Fruit fly (Drosophila melanogaster) whole organism, adult: ENCODE data around the gene Ac76E.

Experiments
- CG11617 ChIP-seq: fragments of 200-800 bp; sonication (Bioruptor generic); optimal IDR thresholded peaks from 2 replicates; lab custom pipeline; 2017; ENCODE audit warnings: mild to moderate bottlenecking, missing biosample characterization, missing genetic modification reagents, missing genetic modification characterization
- CG12768 ChIP-seq: fragments of 200-800 bp; sonication (Bioruptor generic); optimal IDR thresholded peaks from 2 replicates; lab custom pipeline; 2017; ENCODE audit warnings: missing biosample characterization, missing genetic modification characterization, mild to moderate bottlenecking, moderate library complexity, missing genetic modification reagents
- CG14711 ChIP-seq: fragments of 200-800 bp; sonication (Bioruptor generic); optimal IDR thresholded peaks from 2 replicates; lab custom pipeline; 2018; ENCODE audit warnings: missing biosample characterization, mild to moderate bottlenecking, missing genetic modification characterization, moderate library complexity
- CG1620 ChIP-seq: fragments of 200-800 bp; sonication (Bioruptor generic); optimal IDR thresholded peaks from 2 replicates; lab custom pipeline; 2016; ENCODE audit warnings: missing biosample characterization, missing genetic modification characterization
- CG33017 ChIP-seq: fragments of 200-800 bp; sonication (Bioruptor generic); optimal IDR thresholded peaks from 2 replicates; lab custom pipeline; 2018; ENCODE audit warnings: missing biosample characterization, mild to moderate bottlenecking, missing genetic modification characterization, moderate library complexity
- CG5204 ChIP-seq: fragments of 200-800 bp; sonication (Bioruptor generic); optimal IDR thresholded peaks from 2 replicates; lab custom pipeline; 2016; ENCODE audit warnings: missing biosample characterization, missing genetic modification characterization
- CG7045 ChIP-seq: fragments of 200-800 bp; sonication (Bioruptor generic); optimal IDR thresholded peaks from 2 replicates; lab custom pipeline; 2017; ENCODE audit warnings: missing biosample characterization, mild to moderate bottlenecking, missing genetic modification characterization
- CG7101 ChIP-seq: fragments of 200-800 bp; sonication (Bioruptor generic); optimal IDR thresholded peaks from 2 replicates; lab custom pipeline; 2018; ENCODE audit warnings: missing biosample characterization, mild to moderate bottlenecking, missing genetic modification characterization, moderate library complexity
- Clk ChIP-seq: fragments of 200-800 bp; sonication (Bioruptor generic); optimal IDR thresholded peaks from 2 replicates; lab custom pipeline; 2017; ENCODE audit warnings: missing biosample characterization, missing genetic modification characterization
- Crg-1 ChIP-seq: fragments of 200-800 bp; sonication (Bioruptor generic); optimal IDR thresholded peaks from 2 replicates; lab custom pipeline; 2016; ENCODE audit warnings: missing biosample characterization, missing genetic modification characterization
- Hr96 ChIP-seq: fragments of 200-800 bp; sonication (Bioruptor generic); optimal IDR thresholded peaks from 2 replicates; lab custom pipeline; 2016; ENCODE audit warnings: missing biosample characterization, missing genetic modification characterization
- Mnt ChIP-seq: fragments of 200-800 bp; sonication (Bioruptor generic); optimal IDR thresholded peaks from 2 replicates; lab custom pipeline; 2016; ENCODE audit warnings: missing biosample characterization, mild to moderate bottlenecking, missing genetic modification characterization
- bab1 ChIP-seq: fragments of 200-800 bp; sonication (Bioruptor generic); optimal IDR thresholded peaks from 3 replicates; lab custom pipeline; 2019; ENCODE audit warnings: missing biosample characterization, mild to moderate bottlenecking, missing genetic modification characterization, moderate library complexity
- cic ChIP-seq: fragments of 200-800 bp; sonication (Bioruptor generic); optimal IDR thresholded peaks from 2 replicates; lab custom pipeline; 2017; ENCODE audit warnings: missing biosample characterization, mild to moderate bottlenecking, missing genetic modification characterization, moderate library complexity
- cnc ChIP-seq, 2 experiments: fragments of >200 bp; optimal IDR thresholded peaks; 2 replicates each; lab custom pipeline; 2017
- kay ChIP-seq: fragments of 200-800 bp; sonication (Bioruptor generic); peaks from one replicate; lab custom pipeline; 2016; ENCODE audit warnings: missing biosample characterization, missing genetic modification characterization, borderline replicate concordance
- ovo ChIP-seq: fragments of 200-800 bp; sonication (Bioruptor generic); optimal IDR thresholded peaks from 2 replicates; lab custom pipeline; 2016; ENCODE audit warnings: missing biosample characterization, missing genetic modification characterization
- pad ChIP-seq: fragments of 200-800 bp; sonication (Bioruptor generic); optimal IDR thresholded peaks from 3 replicates; lab custom pipeline; 2017; ENCODE audit warnings: missing biosample characterization, missing genetic modification characterization, mild to moderate bottlenecking, moderate library complexity, missing genetic modification reagents
- tj ChIP-seq: fragments of 200-800 bp; sonication (Bioruptor generic); optimal IDR thresholded peaks from 3 replicates; lab custom pipeline; 2017; ENCODE audit warnings: missing biosample characterization, mild to moderate bottlenecking, missing genetic modification characterization, moderate library complexity
- toe ChIP-seq: fragments of 200-800 bp; sonication (Bioruptor generic); optimal IDR thresholded peaks from 2 replicates; lab custom pipeline; 2016; ENCODE audit warnings: missing biosample characterization, missing genetic modification characterization

The Ac76E gene

DNA sequence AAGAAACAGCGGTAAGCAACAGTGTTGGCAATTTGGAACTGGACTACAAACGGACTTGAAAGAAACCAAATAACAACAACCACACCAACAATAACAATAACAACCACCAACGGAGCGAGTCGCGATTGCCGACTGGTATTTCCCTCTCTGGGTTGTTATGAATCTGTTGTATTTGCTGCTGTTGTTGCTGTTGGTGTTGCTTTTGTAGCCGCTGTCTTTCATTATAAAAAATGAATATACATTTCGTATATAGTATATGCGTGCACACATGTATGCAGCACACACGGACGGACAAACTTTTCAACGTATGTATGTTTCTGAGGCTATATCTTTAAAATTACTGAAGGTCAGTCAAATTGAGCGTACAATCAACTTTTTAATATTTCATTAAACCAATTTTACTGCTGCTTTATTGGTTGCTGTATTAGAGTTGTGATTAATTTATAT is 35.7 kb upstream of the Ac76E start:
- TF ChIP-seq pad (GFP tag; lab: Kevin White, UChicago), result no peak
- no peak for TF ChIP-seq CG7101 (tag; lab: Kevin White, UChicago)
- TF ChIP-seq kay (GFP tag; lab: Kevin White, UChicago), result peak; percentile 76
- TF ChIP-seq ovo (GFP tag; lab: Kevin White, UChicago), result no peak
- no peak for TF ChIP-seq Crg-1 (GFP tag; lab: Kevin White, UChicago)
- no peak for TF ChIP-seq toe (GFP tag; lab: Kevin White, UChicago)

DNA sequence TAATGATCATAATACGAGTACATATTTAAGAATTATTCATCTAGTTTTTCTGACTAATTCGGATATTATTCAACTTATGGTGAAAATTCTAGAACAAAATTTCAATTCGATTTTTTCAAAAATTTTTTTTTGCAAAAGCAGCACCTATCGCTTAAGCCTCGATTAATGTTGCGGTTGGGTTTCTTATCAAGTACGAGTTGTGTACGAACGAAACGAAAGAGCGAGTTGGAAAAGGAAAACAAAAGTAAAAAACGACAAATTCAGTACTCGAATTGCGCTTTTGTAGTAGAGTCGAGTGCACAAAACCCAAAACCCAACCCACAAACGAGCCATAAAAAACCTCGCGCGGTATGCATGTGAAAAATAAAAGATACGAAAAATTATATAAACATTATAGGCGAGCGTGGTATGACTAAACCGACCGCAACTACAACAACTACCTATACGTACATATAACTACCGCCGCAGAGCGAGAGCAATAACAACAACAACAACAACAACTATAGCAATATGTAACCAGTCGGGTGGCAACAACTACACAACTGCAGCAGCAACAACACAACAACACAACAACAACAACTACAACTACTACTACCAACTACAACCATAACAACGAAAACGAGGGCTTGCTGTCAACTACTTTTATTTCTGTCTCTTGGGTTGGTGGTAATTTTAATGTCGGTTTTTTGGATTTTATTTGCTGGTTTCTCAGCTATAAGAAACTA is 34.5 kb upstream of the Ac76E start:
- TF ChIP-seq tj (GFP tag; lab: Kevin White, UChicago) (peak; percentile 57), bab1 (GFP tag; lab: Kevin White, UChicago) (no peak), CG5204 (no peak), cic (peak; percentile 44), CG12768 (GFP tag; lab: Kevin White, UChicago) (peak; percentile 49), kay (GFP tag; lab: Kevin White, UChicago) (peak; percentile 85), CG7045 (no peak), Hr96 (GFP tag; lab: Kevin White, UChicago) (no peak), Mnt (GFP tag; lab: Kevin White, UChicago) (no peak), CG1620 (GFP tag; lab: Kevin White, UChicago) (no peak)

DNA sequence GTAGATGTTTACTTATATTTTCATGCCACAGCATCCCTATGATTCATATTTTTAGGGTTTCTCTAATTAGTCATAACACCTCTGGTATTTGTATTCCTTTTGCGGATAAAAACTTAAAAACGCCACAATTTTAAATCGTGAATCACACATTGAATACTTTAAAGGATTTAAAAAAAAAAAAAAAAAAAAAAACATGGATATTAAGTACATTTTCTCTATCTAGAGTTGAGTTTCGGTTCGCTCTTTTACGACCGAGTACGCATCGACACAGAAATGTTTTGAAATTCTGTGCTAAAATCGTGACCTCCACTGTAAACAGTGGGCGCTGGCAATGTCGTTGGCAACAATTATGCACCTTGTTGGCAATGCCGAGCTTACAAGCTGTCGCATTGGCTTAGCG is 33.7 kb upstream of the Ac76E start:
- TF ChIP-seq pad (GFP tag; lab: Kevin White, UChicago) (no peak), Clk (GFP tag; lab: Kevin White, UChicago) (no peak), Hr96 (GFP tag; lab: Kevin White, UChicago) (peak; percentile 24), cic (no peak), toe (GFP tag; lab: Kevin White, UChicago) (no peak), Mnt (GFP tag; lab: Kevin White, UChicago) (no peak), CG7101 (tag; lab: Kevin White, UChicago) (no peak), CG12768 (GFP tag; lab: Kevin White, UChicago) (no peak), Crg-1 (GFP tag; lab: Kevin White, UChicago) (no peak), bab1 (GFP tag; lab: Kevin White, UChicago) (no peak), CG7045 (no peak), CG14711 (tag; lab: Kevin White, UChicago) (no peak), cnc (optimal IDR thresholded peaks at IDR 0.05; lab: Kevin White, UChicago) (no peak), tj (GFP tag; lab: Kevin White, UChicago) (no peak), CG11617 (GFP tag; lab: Kevin White, UChicago) (peak; percentile 21), kay (GFP tag; lab: Kevin White, UChicago) (peak; percentile 92)

DNA sequence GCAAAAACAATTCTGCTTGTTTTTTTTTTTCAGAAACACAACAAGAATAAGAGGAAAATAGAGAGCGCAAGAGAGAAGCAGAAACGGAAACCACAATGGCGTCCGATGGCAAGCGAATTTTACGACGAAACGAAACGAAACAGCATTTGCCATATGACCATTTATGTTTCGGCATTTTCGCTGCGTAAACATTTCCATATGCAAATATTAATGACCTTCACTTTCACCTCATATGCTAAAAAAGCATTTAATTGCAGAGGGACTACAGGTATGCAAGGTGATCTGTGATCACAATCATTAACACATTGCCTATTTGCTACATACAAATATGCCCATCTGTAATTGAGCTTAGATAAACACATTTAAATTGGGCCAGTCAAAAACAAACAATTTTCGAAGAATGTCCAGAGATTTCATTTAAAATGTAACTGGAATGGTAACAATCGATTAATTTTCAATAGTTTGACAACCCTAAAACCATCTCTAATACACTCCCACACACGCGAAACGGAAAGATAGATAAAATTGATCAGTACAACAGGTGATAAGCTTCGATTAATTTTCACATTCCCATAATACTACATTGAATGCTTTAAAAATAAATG is 32.8 kb upstream of the Ac76E start:
- TF ChIP-seq kay (GFP tag; lab: Kevin White, UChicago) (peak; percentile 92), tj (GFP tag; lab: Kevin White, UChicago) (peak; percentile 91), CG14711 (tag; lab: Kevin White, UChicago) (peak; percentile 61), CG7101 (tag; lab: Kevin White, UChicago) (no peak)

DNA sequence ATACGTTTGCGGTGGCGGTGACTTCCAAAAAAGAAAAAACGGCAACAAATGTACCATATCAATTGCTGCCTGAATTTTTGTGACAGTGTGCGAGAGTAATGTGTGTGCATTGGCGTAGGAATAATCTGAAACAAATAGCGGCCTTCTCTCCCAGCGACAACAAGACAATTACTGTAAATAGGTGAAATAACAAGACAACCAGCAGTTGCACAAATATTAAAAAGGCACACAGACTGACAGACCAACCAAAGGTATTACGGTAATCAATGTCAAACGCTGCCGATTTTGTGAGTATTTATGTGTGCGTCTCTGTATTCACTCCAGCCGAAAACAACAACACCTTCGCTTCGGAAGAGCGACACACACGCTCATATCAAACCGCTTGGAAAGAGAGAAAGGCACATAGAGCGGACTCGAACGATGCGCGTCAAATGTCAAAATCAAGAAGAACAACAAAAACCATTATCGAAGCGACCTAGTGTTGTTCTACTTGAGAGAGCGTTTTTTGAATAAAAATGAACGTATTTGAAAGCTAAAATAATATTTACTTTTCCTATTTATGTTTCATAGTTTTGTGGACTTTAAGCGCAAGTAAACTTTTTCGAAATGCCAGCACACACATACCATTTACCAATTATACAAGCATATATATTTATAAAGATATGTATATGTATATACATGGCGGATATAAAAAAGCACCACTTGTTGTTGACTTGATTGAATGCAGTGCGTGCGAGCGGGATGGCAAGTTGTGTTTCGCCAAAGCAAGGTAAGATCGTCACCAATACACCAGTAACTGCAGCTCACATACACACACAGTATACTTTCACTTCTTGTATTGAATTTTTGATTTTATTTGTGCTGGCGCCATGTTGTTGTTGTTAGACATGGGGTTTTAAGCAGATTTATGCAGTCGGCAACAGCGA is 32.0 kb upstream of the Ac76E start:
- TF ChIP-seq cic, result peak; percentile 86
- TF ChIP-seq cnc (optimal IDR thresholded peaks at IDR 0.05; lab: Kevin White, UChicago), result no peak
- TF ChIP-seq CG1620 (GFP tag; lab: Kevin White, UChicago), result no peak
- TF ChIP-seq Clk (GFP tag; lab: Kevin White, UChicago), result peak; percentile 7
- TF ChIP-seq CG7101 (tag; lab: Kevin White, UChicago), result peak; percentile 7
- peak; percentile 86 for TF ChIP-seq pad (GFP tag; lab: Kevin White, UChicago)
- TF ChIP-seq CG14711 (tag; lab: Kevin White, UChicago), result no peak
- TF ChIP-seq kay (GFP tag; lab: Kevin White, UChicago), result no peak
- TF ChIP-seq Crg-1 (GFP tag; lab: Kevin White, UChicago), result peak; percentile 62
- TF ChIP-seq Mnt (GFP tag; lab: Kevin White, UChicago), result peak; percentile 24
- no peak for TF ChIP-seq CG33017 (tag; lab: Kevin White, UChicago)
- no peak for TF ChIP-seq bab1 (GFP tag; lab: Kevin White, UChicago)
- TF ChIP-seq tj (GFP tag; lab: Kevin White, UChicago), result no peak
- no peak for TF ChIP-seq CG7045
- TF ChIP-seq toe (GFP tag; lab: Kevin White, UChicago), result no peak
- TF ChIP-seq Hr96 (GFP tag; lab: Kevin White, UChicago), result no peak
- TF ChIP-seq CG11617 (GFP tag; lab: Kevin White, UChicago), result no peak
- TF ChIP-seq ovo (GFP tag; lab: Kevin White, UChicago), result peak; percentile 83
- peak; percentile 31 for TF ChIP-seq CG12768 (GFP tag; lab: Kevin White, UChicago)
- no peak for TF ChIP-seq CG5204
